Fruit fly (Drosophila melanogaster) whole organism, embryonic: ENCODE measurements around the gene lectin-29Ca.
A peak's percentile ranks its signal among the peaks of the same experiment; 100 is the strongest.

ENCODE experiments used
- BEAF-32 ChIP-seq: fragments of 200-800 bp; sonication (Bioruptor generic); optimal IDR thresholded peaks from 3 replicates; lab custom pipeline; 2017; ENCODE audit warnings: missing biosample characterization, missing genetic modification characterization, mild to moderate bottlenecking, moderate library complexity, missing genetic modification reagents
- CG1024 ChIP-seq: fragments of 200-800 bp; sonication (Bioruptor generic); IDR thresholded peaks from 2 replicates; pipeline ENCODE4 v1.3.6; 2022; ENCODE audit warnings: missing biosample characterization, missing genetic modification characterization
- CG10543 ChIP-seq: fragments of 200-800 bp; sonication (Bioruptor generic); optimal IDR thresholded peaks from 3 replicates; lab custom pipeline; 2017; ENCODE audit warnings: missing biosample characterization, mild to moderate bottlenecking, missing genetic modification characterization, moderate library complexity
- CG11085 ChIP-seq: fragments of 200-800 bp; sonication (Bioruptor generic); IDR thresholded peaks from 2 replicates; pipeline ENCODE4 v1.3.6; 2022; ENCODE audit warnings: missing biosample characterization, missing genetic modification characterization
- CG11247 ChIP-seq: fragments of 200-800 bp; sonication (Bioruptor generic); IDR thresholded peaks from 2 replicates; pipeline ENCODE4 v1.3.6; 2022; ENCODE audit warnings: missing biosample characterization, missing genetic modification characterization
- CG11560 ChIP-seq: fragments of 200-800 bp; sonication (Bioruptor generic); IDR thresholded peaks from 3 replicates; pipeline ENCODE4 v1.3.6; 2022; ENCODE audit warnings: missing biosample characterization, missing genetic modification characterization
- CG12299 ChIP-seq: fragments of 200-800 bp; sonication (Bioruptor generic); optimal IDR thresholded peaks from 2 replicates; lab custom pipeline; 2018; ENCODE audit warnings: missing biosample characterization, mild to moderate bottlenecking, missing genetic modification characterization
- CG13424 ChIP-seq: fragments of 200-800 bp; sonication (Bioruptor generic); optimal IDR thresholded peaks from 2 replicates; lab custom pipeline; 2019; ENCODE audit warnings: missing biosample characterization, mild to moderate bottlenecking, missing genetic modification characterization, moderate library complexity
- CG13775 ChIP-seq: fragments of 200-800 bp; sonication (Bioruptor generic); optimal IDR thresholded peaks from 3 replicates; lab custom pipeline; 2017; ENCODE audit warnings: missing biosample characterization, mild to moderate bottlenecking, missing genetic modification characterization
- CG14014 ChIP-seq: fragments of 200-800 bp; sonication (Bioruptor generic); IDR thresholded peaks from 2 replicates; pipeline ENCODE4 v1.3.6; 2022; ENCODE audit warnings: missing biosample characterization, missing genetic modification characterization
- CG14710 ChIP-seq: fragments of 200-800 bp; sonication (Bioruptor generic); optimal IDR thresholded peaks from 3 replicates; lab custom pipeline; 2019; ENCODE audit warnings: missing biosample characterization, mild to moderate bottlenecking, missing genetic modification characterization, moderate library complexity
- CG15073 ChIP-seq: fragments of 200-800 bp; sonication (Bioruptor generic); optimal IDR thresholded peaks from 2 replicates; lab custom pipeline; 2016; ENCODE audit warnings: missing biosample characterization, missing genetic modification characterization
- CG17612 ChIP-seq: fragments of 200-800 bp; sonication (Bioruptor generic); IDR thresholded peaks from 2 replicates; pipeline ENCODE4 v1.3.6; 2022; ENCODE audit warnings: missing biosample characterization, missing genetic modification characterization
- CG18619 ChIP-seq: fragments of 200-800 bp; sonication (Bioruptor generic); optimal IDR thresholded peaks from 3 replicates; lab custom pipeline; 2017; ENCODE audit warnings: missing biosample characterization, mild to moderate bottlenecking, missing genetic modification characterization
- CG2202 ChIP-seq: fragments of 200-800 bp; sonication (Bioruptor generic); optimal IDR thresholded peaks from 2 replicates; lab custom pipeline; 2018; ENCODE audit warnings: missing biosample characterization, mild to moderate bottlenecking, missing genetic modification characterization
- CG33213 ChIP-seq: fragments of 200-800 bp; sonication (Bioruptor generic); optimal IDR thresholded peaks from 3 replicates; lab custom pipeline; 2016; ENCODE audit warnings: missing biosample characterization, missing genetic modification characterization
- CG3407 ChIP-seq: fragments of 200-800 bp; sonication (Bioruptor generic); optimal IDR thresholded peaks from 2 replicates; lab custom pipeline; 2018; ENCODE audit warnings: missing biosample characterization, mild to moderate bottlenecking, missing genetic modification characterization
- CG34376 ChIP-seq: fragments of 200-800 bp; sonication (Bioruptor generic); optimal IDR thresholded peaks from 2 replicates; lab custom pipeline; 2018; ENCODE audit warnings: missing biosample characterization, mild to moderate bottlenecking, missing genetic modification characterization
- CG42726 ChIP-seq: fragments of 200-800 bp; sonication (Bioruptor generic); IDR thresholded peaks from 2 replicates; pipeline ENCODE4 v1.3.6; 2022; ENCODE audit warnings: missing biosample characterization, missing genetic modification characterization; ENCODE audit not compliant: partially characterized antibody
- CG4424 ChIP-seq: fragments of 200-800 bp; sonication (Bioruptor generic); optimal IDR thresholded peaks from 3 replicates; lab custom pipeline; 2016; ENCODE audit warnings: missing biosample characterization, missing genetic modification characterization
- CG6254 ChIP-seq: fragments of 200-800 bp; sonication (Bioruptor generic); optimal IDR thresholded peaks from 3 replicates; lab custom pipeline; 2017; ENCODE audit warnings: mild to moderate bottlenecking, missing biosample characterization, missing genetic modification reagents, missing genetic modification characterization
- CG7271 ChIP-seq: fragments of 200-800 bp; sonication (Bioruptor generic); optimal IDR thresholded peaks from 2 replicates; lab custom pipeline; 2018; ENCODE audit warnings: missing biosample characterization, mild to moderate bottlenecking, missing genetic modification characterization, moderate library complexity
- CG8089 ChIP-seq: fragments of 200-800 bp; sonication (Bioruptor generic); optimal IDR thresholded peaks from 3 replicates; lab custom pipeline; 2016; ENCODE audit warnings: missing biosample characterization, missing genetic modification characterization
- D19A ChIP-seq: fragments of 200-800 bp; optimal IDR thresholded peaks from 3 replicates; lab custom pipeline; 2019; ENCODE audit warnings: missing biosample characterization, mild to moderate bottlenecking, missing genetic modification characterization, moderate library complexity
- HLH3B ChIP-seq: fragments of 200-800 bp; sonication (Bioruptor generic); IDR thresholded peaks from 2 replicates; pipeline ENCODE4 v1.3.6; 2022; ENCODE audit warnings: missing biosample characterization, missing genetic modification characterization
- Hey ChIP-seq: fragments of 200-800 bp; sonication (Bioruptor generic); optimal IDR thresholded peaks from 3 replicates; lab custom pipeline; 2018; ENCODE audit warnings: missing biosample characterization, mild to moderate bottlenecking, missing genetic modification characterization
- Hr51 ChIP-seq, 2 experiments: fragments of 200-800 bp; sonication (Bioruptor generic); optimal IDR thresholded peaks; 2 replicates in 1 of 2; 3 replicates in 1 of 2; lab custom pipeline; 2016 to 2018; ENCODE audit warnings: missing biosample characterization in 2 of 2, missing genetic modification characterization in 2 of 2, mild to moderate bottlenecking in 1 of 2, moderate library complexity in 1 of 2
- Myb ChIP-seq: fragments of 200-800 bp; sonication (Bioruptor generic); optimal IDR thresholded peaks from 2 replicates; lab custom pipeline; 2016; ENCODE audit warnings: missing biosample characterization, missing genetic modification characterization
- abd-A ChIP-seq: fragments of 200-800 bp; sonication (Bioruptor generic); optimal IDR thresholded peaks from 3 replicates; lab custom pipeline; 2019; ENCODE audit warnings: missing biosample characterization, mild to moderate bottlenecking, missing genetic modification characterization, moderate library complexity
- bab2 ChIP-seq: fragments of 200-800 bp; sonication (Bioruptor generic); optimal IDR thresholded peaks from 2 replicates; lab custom pipeline; 2016; ENCODE audit warnings: missing biosample characterization, missing genetic modification characterization
- bsh ChIP-seq, 2 experiments: fragments of 200-800 bp; sonication (Bioruptor generic); optimal IDR thresholded peaks; 2 replicates each; lab custom pipeline; 2017 to 2018; ENCODE audit warnings: mild to moderate bottlenecking in 2 of 2, missing biosample characterization in 2 of 2, missing genetic modification characterization in 2 of 2, moderate library complexity in 1 of 2
- caup ChIP-seq: fragments of 200-800 bp; sonication (Bioruptor generic); optimal IDR thresholded peaks from 3 replicates; lab custom pipeline; 2017; ENCODE audit warnings: missing biosample characterization, mild to moderate bottlenecking, missing genetic modification characterization, moderate library complexity; ENCODE audit not compliant: severe bottlenecking
- chinmo ChIP-seq: fragments of 200-800 bp; sonication (Bioruptor generic); IDR thresholded peaks from 4 replicates; pipeline ENCODE4 v1.3.6; 2022; ENCODE audit warnings: missing biosample characterization, missing genetic modification characterization; ENCODE audit not compliant: partially characterized antibody
- eyg ChIP-seq: fragments of 200-800 bp; sonication (Bioruptor generic); optimal IDR thresholded peaks from 3 replicates; lab custom pipeline; 2016; ENCODE audit warnings: missing biosample characterization, missing genetic modification characterization
- gfzf ChIP-seq: fragments of 200-800 bp; sonication (Bioruptor generic); optimal IDR thresholded peaks from 2 replicates; lab custom pipeline; 2016; ENCODE audit warnings: missing biosample characterization, mild to moderate bottlenecking, missing genetic modification characterization, moderate library complexity
- gro ChIP-seq: fragments of 200-800 bp; sonication (Bioruptor generic); optimal IDR thresholded peaks from 2 replicates; lab custom pipeline; 2016; ENCODE audit warnings: missing biosample characterization, missing genetic modification characterization
- gsb ChIP-seq: fragments of 200-800 bp; sonication (Bioruptor generic); IDR thresholded peaks from 2 replicates; pipeline ENCODE4 v1.3.6; 2022; ENCODE audit warnings: missing biosample characterization, missing genetic modification characterization
- jumu ChIP-seq: fragments of 200-800 bp; sonication (Bioruptor generic); optimal IDR thresholded peaks from 3 replicates; lab custom pipeline; 2016; ENCODE audit warnings: missing biosample characterization, missing genetic modification characterization
- kay ChIP-seq: fragments of 200-800 bp; sonication (Bioruptor generic); optimal IDR thresholded peaks from 2 replicates; lab custom pipeline; 2016; ENCODE audit warnings: missing biosample characterization, missing genetic modification characterization
- ken ChIP-seq: fragments of 200-800 bp; sonication (Bioruptor generic); IDR thresholded peaks from 3 replicates; pipeline ENCODE4 v1.3.6; 2022; ENCODE audit warnings: missing biosample characterization, missing genetic modification characterization
- kni ChIP-seq: fragments of 200-800 bp; sonication (Bioruptor generic); optimal IDR thresholded peaks from 3 replicates; lab custom pipeline; 2017; ENCODE audit warnings: mild to moderate bottlenecking, missing biosample characterization, missing genetic modification reagents, missing genetic modification characterization
- lov ChIP-seq, 2 experiments: fragments of 200-800 bp in 1 of 2; fragments of >200 bp in 1 of 2; sonication (Bioruptor generic) in 1 of 2; IDR thresholded peaks in 1 of 2; optimal IDR thresholded peaks in 1 of 2; 2 replicates in 1 of 2; 3 replicates in 1 of 2; pipeline versions ENCODE4 v1.3.6 to Lab custom; 2017 to 2022; ENCODE audit warnings: missing biosample characterization in 1 of 2, missing genetic modification characterization in 1 of 2
- peb ChIP-seq: fragments of 200-800 bp; sonication (Bioruptor generic); IDR thresholded peaks from 2 replicates; pipeline ENCODE4 v1.3.6; 2022; ENCODE audit warnings: missing biosample characterization, missing genetic modification characterization
- ranshi ChIP-seq: fragments of 200-800 bp; sonication (Bioruptor generic); IDR thresholded peaks from 2 replicates; pipeline ENCODE4 v1.3.6; 2022; ENCODE audit warnings: missing biosample characterization, missing genetic modification characterization
- rib ChIP-seq: fragments of 200-800 bp; sonication (Bioruptor generic); IDR thresholded peaks from 2 replicates; pipeline ENCODE4 v1.3.6; 2022; ENCODE audit warnings: missing biosample characterization, missing genetic modification characterization
- so ChIP-seq: fragments of 200-800 bp; sonication (Bioruptor generic); IDR thresholded peaks from 3 replicates; pipeline ENCODE4 v1.3.6; 2022; ENCODE audit warnings: missing biosample characterization, missing genetic modification characterization
- ssp ChIP-seq: fragments of 200-800 bp; sonication (Bioruptor generic); IDR thresholded peaks from 2 replicates; pipeline ENCODE4 v1.3.6; 2022; ENCODE audit warnings: missing biosample characterization, missing genetic modification characterization
- twi ChIP-seq: fragments of 200-800 bp; optimal IDR thresholded peaks from 2 replicates; lab custom pipeline; 2019; ENCODE audit warnings: missing biosample characterization, mild to moderate bottlenecking, missing genetic modification characterization, moderate library complexity
- zen2 ChIP-seq: fragments of 200-800 bp; sonication (Bioruptor generic); IDR thresholded peaks from 3 replicates; pipeline ENCODE4 v1.3.6; 2022; ENCODE audit warnings: missing biosample characterization, missing genetic modification characterization; ENCODE audit not compliant: partially characterized antibody

The lectin-29Ca gene

dm6 chr2L:8384108-8384601, 9.9 kb downstream of the lectin-29Ca start, which contains the start of the genes Dad1 and CG13384 (continued):
- TF ChIP-seq CG13424 (peak; percentile 96), abd-A (tag; lab: Kevin White, UChicago) (no peak), CG12299 (tag; lab: Kevin White, UChicago) (peak; percentile 93), CG4424 (GFP tag; lab: Kevin White, UChicago) (peak; percentile 92), CG6254 (GFP tag; lab: Kevin White, UChicago) (peak; percentile 71), CG7271 (tag; lab: Kevin White, UChicago) (peak; percentile 82), jumu (no peak), CG1024 (GFP tag; lab: Robert Waterston, UW) (peak; percentile 60; the same call in 1 of the 2 replicates), gfzf (GFP tag; lab: Kevin White, UChicago) (peak; percentile 65), CG11560 (peak; percentile 82), lov (optimal IDR thresholded peaks at IDR 0.05; lab: Kevin White, UChicago) (no peak), lov (GFP tag; IDR thresholded peaks at IDR 0.05; lab: Robert Waterston, UW) (no peak), gsb (GFP tag; lab: Robert Waterston, UW) (peak; percentile 78), CG34376 (GFP tag; lab: Kevin White, UChicago) (peak; percentile 93), CG10543 (GFP tag; lab: Kevin White, UChicago) (peak; percentile 95), gro (GFP tag; lab: Kevin White, UChicago) (peak; percentile 20), CG3407 (GFP tag; lab: Kevin White, UChicago) (peak; percentile 78), Myb (GFP tag; lab: Kevin White, UChicago) (peak; percentile 28), kay (GFP tag; lab: Kevin White, UChicago) (peak; percentile 57), ssp (GFP tag; lab: Robert Waterston, UW) (peak; percentile 86), CG11247 (peak; percentile 86), CG42726 (GFP tag; lab: Robert Waterston, UW) (peak; percentile 49; the same call in 1 of the 2 replicates), CG14014 (peak; percentile 94), CG8089 (GFP tag; lab: Kevin White, UChicago) (peak; percentile 51), twi (peak; percentile 90), kni (GFP tag; lab: Kevin White, UChicago) (peak; percentile 59), CG14710 (peak; percentile 96), ken (GFP tag; lab: Robert Waterston, UW) (peak; percentile 81), bab2 (peak; percentile 63), CG13775 (GFP tag; lab: Kevin White, UChicago) (peak; percentile 93), ranshi (GFP tag; lab: Robert Waterston, UW) (peak; percentile 89), CG2202 (tag; lab: Kevin White, UChicago) (peak; percentile 81), so (GFP tag; lab: Robert Waterston, UW) (peak; percentile 78; the same call in 2 of the 3 replicates), rib (GFP tag; lab: Robert Waterston, UW) (peak; percentile 88), CG17612 (GFP tag; lab: Robert Waterston, UW) (peak; percentile 82), chinmo (GFP tag; lab: Robert Waterston, UW) (no peak), CG11085 (GFP tag; lab: Robert Waterston, UW) (peak; percentile 91), CG15073 (GFP tag; lab: Kevin White, UChicago) (peak; percentile 43), zen2 (no peak), eyg (GFP tag; lab: Kevin White, UChicago) (no peak), BEAF-32 (GFP tag; lab: Kevin White, UChicago) (peak; percentile 68), Hr51 (GFP tag; optimal IDR thresholded peaks at IDR 0.05; lab: Kevin White, UChicago) (peak; percentile 75 to 94), Hey (tag; lab: Kevin White, UChicago) (no peak), D19A (tag; lab: Kevin White, UChicago) (peak; percentile 81), caup (GFP tag; lab: Kevin White, UChicago) (peak; percentile 89), bsh (GFP tag; optimal IDR thresholded peaks at IDR 0.05; lab: Kevin White, UChicago) (peak in 1 of 2 experiments; percentile 90), peb (GFP tag; lab: Robert Waterston, UW) (peak; percentile 85), CG18619 (peak; percentile 93), CG33213 (GFP tag; lab: Kevin White, UChicago) (no peak), HLH3B (GFP tag; lab: Robert Waterston, UW) (peak; percentile 88)
